Fruit fly (Drosophila melanogaster) whole organism, adult: ENCODE data around the gene CG33253.

Source experiments
- CG1620 ChIP-seq: fragments of 200-800 bp; sonication (Bioruptor generic); optimal IDR thresholded peaks from 2 replicates; lab custom pipeline; 2016; ENCODE audit warnings: missing biosample characterization, missing genetic modification characterization
- CG33017 ChIP-seq: fragments of 200-800 bp; sonication (Bioruptor generic); optimal IDR thresholded peaks from 2 replicates; lab custom pipeline; 2018; ENCODE audit warnings: missing biosample characterization, mild to moderate bottlenecking, missing genetic modification characterization, moderate library complexity
- CG7045 ChIP-seq: fragments of 200-800 bp; sonication (Bioruptor generic); optimal IDR thresholded peaks from 2 replicates; lab custom pipeline; 2017; ENCODE audit warnings: missing biosample characterization, mild to moderate bottlenecking, missing genetic modification characterization
- Crg-1 ChIP-seq: fragments of 200-800 bp; sonication (Bioruptor generic); optimal IDR thresholded peaks from 2 replicates; lab custom pipeline; 2016; ENCODE audit warnings: missing biosample characterization, missing genetic modification characterization
- Hr96 ChIP-seq: fragments of 200-800 bp; sonication (Bioruptor generic); optimal IDR thresholded peaks from 2 replicates; lab custom pipeline; 2016; ENCODE audit warnings: missing biosample characterization, missing genetic modification characterization
- cic ChIP-seq: fragments of 200-800 bp; sonication (Bioruptor generic); optimal IDR thresholded peaks from 2 replicates; lab custom pipeline; 2017; ENCODE audit warnings: missing biosample characterization, mild to moderate bottlenecking, missing genetic modification characterization, moderate library complexity
- kay ChIP-seq: fragments of 200-800 bp; sonication (Bioruptor generic); peaks from one replicate; lab custom pipeline; 2016; ENCODE audit warnings: missing biosample characterization, missing genetic modification characterization, borderline replicate concordance

DNA sequence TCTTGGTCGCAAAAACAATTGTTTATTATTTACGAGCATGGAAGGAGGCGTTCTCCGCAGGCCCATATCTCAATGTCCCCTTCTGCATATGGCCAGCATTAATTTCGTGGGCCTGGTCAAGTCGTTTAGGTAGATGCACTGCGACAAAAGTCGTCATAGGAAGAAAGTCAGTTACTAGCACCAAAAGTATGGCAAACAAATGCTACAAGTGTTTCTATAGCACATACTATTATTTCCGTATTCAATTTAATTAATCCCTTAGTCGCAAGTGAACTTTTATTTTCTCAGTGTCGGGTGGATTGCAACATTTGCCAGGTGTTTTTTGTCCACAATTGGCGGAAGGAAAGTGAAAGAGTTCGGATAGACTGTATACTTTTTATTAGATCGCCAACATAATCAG lies 10.3 kb upstream of the CG33253 start:
- TF ChIP-seq kay (GFP tag; lab: Kevin White, UChicago), result no peak
- TF ChIP-seq Crg-1 (GFP tag; lab: Kevin White, UChicago), result no peak
- TF ChIP-seq Hr96, result no peak
- no peak for TF ChIP-seq CG7045 (GFP tag; lab: Kevin White, UChicago)
- no peak for TF ChIP-seq cic
- TF ChIP-seq CG1620, result no peak
- no peak for TF ChIP-seq CG33017 (tag; lab: Kevin White, UChicago)
